Worm (Caenorhabditis elegans) whole organism, L4/young adult: ENCODE data around the gene F47G9.6.

Source experiments
- W03F9.2 ChIP-seq: fragments of 150-350 bp; optimal IDR thresholded peaks from 2 replicates; lab custom pipeline; 2014; ENCODE audit warnings: missing biosample characterization, missing genetic modification characterization
- dao-5 ChIP-seq: sonication (generic microtip); optimal IDR thresholded peaks from 2 replicates; lab custom pipeline; 2016; ENCODE audit warnings: missing genotype, missing genetic modification characterization, moderate library complexity, missing compliant biosample characterization
- him-1 ChIP-seq: sonication (generic microtip); optimal IDR thresholded peaks from 2 replicates; lab custom pipeline; 2016; ENCODE audit warnings: missing genotype, missing genetic modification reagents, missing genetic modification characterization, missing compliant biosample characterization

- TF ChIP-seq W03F9.2 (tag; lab: Kevin White, UChicago) (no peak), dao-5 (tag; lab: Kevin White, UChicago) (no peak), him-1 (tag; lab: Kevin White, UChicago) (no peak)
These were observed 12.7 kb downstream of the F47G9.6 start, which contains the start of gene T02E9.5 for ce11 chrV:11341913-11342312.
